Worm (Caenorhabditis elegans) whole organism, late embryonic: ENCODE results near the gene ZC513.14.

Experiments used
- K09A11.1 ChIP-seq: sonication (generic microtip); optimal IDR thresholded peaks from 2 replicates; lab custom pipeline; 2017; ENCODE audit warnings: antibody characterized with exemption, mild to moderate bottlenecking, missing genetic modification characterization, missing compliant biosample characterization; ENCODE audit not compliant: insufficient read depth
- ama-1 ChIP-seq: fragments of 150-350 bp; optimal IDR thresholded peaks from 2 replicates; lab custom pipeline; 2014
- ceh-14 ChIP-seq: sonication (generic microtip); optimal IDR thresholded peaks from 2 replicates; lab custom pipeline; 2016; ENCODE audit warnings: missing genotype, missing genetic modification characterization, missing compliant biosample characterization
- ceh-19 ChIP-seq: fragments of 200-800 bp; sonication (Bioruptor generic); optimal IDR thresholded peaks from 2 replicates; lab custom pipeline; 2018; ENCODE audit warnings: mild to moderate bottlenecking, missing genetic modification characterization, missing compliant biosample characterization
- ceh-34 ChIP-seq: sonication (generic microtip); optimal IDR thresholded peaks from 2 replicates; lab custom pipeline; 2016; ENCODE audit warnings: mild to moderate bottlenecking, missing genetic modification characterization, missing compliant biosample characterization
- ceh-6 ChIP-seq: fragments of 200-800 bp; sonication (Bioruptor generic); optimal IDR thresholded peaks from 2 replicates; lab custom pipeline; 2018; ENCODE audit warnings: mild to moderate bottlenecking, missing genetic modification characterization, missing compliant biosample characterization
- dmd-4 ChIP-seq: sonication (generic microtip); optimal IDR thresholded peaks from 2 replicates; lab custom pipeline; 2016; ENCODE audit warnings: borderline replicate concordance, missing genetic modification characterization, missing compliant biosample characterization
- fkh-10 ChIP-seq: fragments of 150-350 bp; optimal IDR thresholded peaks from 2 replicates; lab custom pipeline; 2014; ENCODE audit warnings: missing biosample characterization, missing genetic modification reagents, missing genetic modification characterization
- odd-2 ChIP-seq: sonication (generic microtip); optimal IDR thresholded peaks from 2 replicates; lab custom pipeline; 2017; ENCODE audit warnings: antibody characterized with exemption, mild to moderate bottlenecking, missing genetic modification characterization, missing compliant biosample characterization
- pag-3 ChIP-seq: sonication (generic microtip); optimal IDR thresholded peaks from 2 replicates; lab custom pipeline; 2016; ENCODE audit warnings: missing compliant biosample characterization, missing genetic modification characterization, borderline replicate concordance
- pqm-1 ChIP-seq: sonication (generic microtip); optimal IDR thresholded peaks from 2 replicates; lab custom pipeline; 2016; ENCODE audit warnings: missing genetic modification characterization, missing compliant biosample characterization
- rnt-1 ChIP-seq: sonication (generic microtip); optimal IDR thresholded peaks from 2 replicates; lab custom pipeline; 2016; ENCODE audit warnings: missing genetic modification characterization, missing compliant biosample characterization
- tbx-7 ChIP-seq: sonication (generic microtip); optimal IDR thresholded peaks from 2 replicates; lab custom pipeline; 2016; ENCODE audit warnings: missing genotype, missing genetic modification characterization, missing compliant biosample characterization
- unc-86 ChIP-seq: sonication (generic microtip); optimal IDR thresholded peaks from 2 replicates; lab custom pipeline; 2016; ENCODE audit warnings: missing genetic modification characterization, missing compliant biosample characterization

ce11 chrV:8007460-8008292 lies 28.2 kb downstream of the ZC513.14 start, which contains the start of gene Y97E10AR.3:
- TF ChIP-seq ceh-14 (tag; lab: Kevin White, UChicago) (no peak), odd-2 (tag; lab: Kevin White, UChicago) (no peak), ama-1 (lab: Kevin White, UChicago) (no peak), dmd-4 (no peak), rnt-1 (no peak), fkh-10 (GFP tag; lab: Kevin White, UChicago) (no peak), unc-86 (tag; lab: Kevin White, UChicago) (no peak), ceh-6 (no peak), K09A11.1 (no peak), ceh-19 (GFP tag; lab: Kevin White, UChicago) (no peak), ceh-34 (tag; lab: Kevin White, UChicago) (no peak), tbx-7 (tag; lab: Kevin White, UChicago) (no peak), pqm-1 (tag; lab: Kevin White, UChicago) (no peak), pag-3 (no peak)
